Worm (Caenorhabditis elegans) whole organism, late embryonic: ENCODE data around the gene C16C10.1.

Source experiments
- C38D4.7 ChIP-seq: fragments of 200-800 bp; sonication (Bioruptor generic); optimal IDR thresholded peaks from 2 replicates; lab custom pipeline; 2018; ENCODE audit warnings: mild to moderate bottlenecking, missing genetic modification characterization, moderate library complexity, missing compliant biosample characterization
- ama-1 ChIP-seq: fragments of 150-350 bp; optimal IDR thresholded peaks from 2 replicates; lab custom pipeline; 2014
- ceh-2 ChIP-seq: sonication (generic microtip); optimal IDR thresholded peaks from 2 replicates; lab custom pipeline; 2016; ENCODE audit warnings: missing genotype, missing genetic modification characterization, missing compliant biosample characterization
- ceh-22 ChIP-seq: sonication (generic microtip); optimal IDR thresholded peaks from 2 replicates; lab custom pipeline; 2017; ENCODE audit warnings: missing biosample characterization, missing genetic modification characterization
- ceh-24 ChIP-seq: sonication (generic microtip); optimal IDR thresholded peaks from 2 replicates; lab custom pipeline; 2016; ENCODE audit warnings: mild to moderate bottlenecking, missing genetic modification characterization, missing compliant biosample characterization
- dmd-4 ChIP-seq: sonication (generic microtip); optimal IDR thresholded peaks from 2 replicates; lab custom pipeline; 2016; ENCODE audit warnings: borderline replicate concordance, missing genetic modification characterization, missing compliant biosample characterization
- hlh-30 ChIP-seq: sonication (generic microtip); optimal IDR thresholded peaks from 2 replicates; lab custom pipeline; 2017; ENCODE audit warnings: antibody characterized with exemption, missing genetic modification characterization, missing compliant biosample characterization; ENCODE audit not compliant: insufficient read depth
- madf-2 ChIP-seq: sonication (generic microtip); optimal IDR thresholded peaks from 2 replicates; lab custom pipeline; 2017; ENCODE audit warnings: missing genetic modification characterization, missing compliant biosample characterization
- nfya-1 ChIP-seq: sonication (generic microtip); optimal IDR thresholded peaks from 2 replicates; lab custom pipeline; 2017; ENCODE audit warnings: missing genetic modification characterization, mild to moderate bottlenecking, missing compliant biosample characterization, antibody characterized with exemption, moderate library complexity
- nhr-11 ChIP-seq: fragments of 150-350 bp; optimal IDR thresholded peaks from 2 replicates; lab custom pipeline; 2014; ENCODE audit warnings: missing biosample characterization, missing genetic modification characterization
- pqm-1 ChIP-seq: sonication (generic microtip); optimal IDR thresholded peaks from 2 replicates; lab custom pipeline; 2016; ENCODE audit warnings: missing genetic modification characterization, missing compliant biosample characterization
- pros-1 ChIP-seq: fragments of 150-350 bp; optimal IDR thresholded peaks from 2 replicates; lab custom pipeline; 2014; ENCODE audit warnings: missing biosample characterization, missing genetic modification reagents, missing genetic modification characterization
- rnt-1 ChIP-seq: sonication (generic microtip); optimal IDR thresholded peaks from 2 replicates; lab custom pipeline; 2016; ENCODE audit warnings: missing genetic modification characterization, missing compliant biosample characterization
- unc-55 ChIP-seq: sonication (generic microtip); optimal IDR thresholded peaks from 2 replicates; lab custom pipeline; 2017; ENCODE audit warnings: missing biosample characterization, missing genetic modification reagents, missing genetic modification characterization

- TF ChIP-seq nhr-11 (tag; lab: Kevin White, UChicago), result no peak
- no peak for TF ChIP-seq pqm-1
- TF ChIP-seq ama-1 (lab: Kevin White, UChicago), result no peak
- TF ChIP-seq unc-55 (GFP tag; lab: Kevin White, UChicago), result no peak
- TF ChIP-seq pros-1, result no peak
- TF ChIP-seq nfya-1 (tag; lab: Kevin White, UChicago), result no peak
- no peak for TF ChIP-seq ceh-2 (tag; lab: Kevin White, UChicago)
- no peak for TF ChIP-seq C38D4.7 (GFP tag; lab: Kevin White, UChicago)
- TF ChIP-seq rnt-1 (tag; lab: Kevin White, UChicago), result no peak
- no peak for TF ChIP-seq dmd-4 (tag; lab: Kevin White, UChicago)
- no peak for TF ChIP-seq ceh-22 (tag; lab: Kevin White, UChicago)
- no peak for TF ChIP-seq hlh-30
- TF ChIP-seq ceh-24 (tag; lab: Kevin White, UChicago), result no peak
- no peak for TF ChIP-seq madf-2 (tag; lab: Kevin White, UChicago)
These were observed 2.7 kb downstream of the C16C10.1 start, which contains the start of gene C16C10.2 for ce11 chrIII:4178564-4178963.
